Worm (Caenorhabditis elegans): ENCODE results near the gene C05D11.8.

The C05D11.8 gene

DNA sequence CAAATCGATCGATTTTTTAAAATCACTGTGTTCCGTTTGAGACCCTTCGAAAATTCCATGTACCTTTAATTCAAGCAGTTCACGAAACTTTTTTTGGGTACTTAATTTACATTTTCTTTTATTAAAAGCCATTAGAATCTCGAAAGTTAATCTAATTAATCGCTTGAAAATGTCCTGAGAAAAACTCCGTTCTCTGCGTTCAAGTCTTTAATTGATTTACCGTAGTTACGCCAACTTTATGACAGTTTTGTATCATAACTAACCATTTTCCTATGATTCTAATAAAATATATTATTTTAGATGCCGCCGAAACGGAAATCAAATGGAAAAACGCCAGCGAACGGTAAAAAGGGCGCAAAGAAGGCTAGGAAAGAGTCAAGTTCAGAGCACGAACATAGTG, 27.1 kb upstream of the C05D11.8 start, which contains the start of gene jhdm-1:
TSS of gene jhdm-1 (plus strand) at position 301 of the 400 bp plus-strand sequence.
- no peak for TF ChIP-seq alr-1 (tag; optimal IDR thresholded peaks at IDR 0.05; ENCODE audit: borderline replicate concordance)
- TF ChIP-seq ets-5 (GFP tag; IDR thresholded peaks at IDR 0.05), result no peak
- no peak for TF ChIP-seq nhr-90 (tag; optimal IDR thresholded peaks at IDR 0.05; ENCODE audit: poor library complexity)
- TF ChIP-seq Y116A8C.19 (tag; optimal IDR thresholded peaks at IDR 0.05; ENCODE audit: borderline replicate concordance), result no peak
- no peak for TF ChIP-seq tbx-2 (tag; optimal IDR thresholded peaks at IDR 0.05)
- no peak for TF ChIP-seq jun-1 (tag; optimal IDR thresholded peaks at IDR 0.05)
- no peak for TF ChIP-seq unc-130 (tag; optimal IDR thresholded peaks at IDR 0.05)
- TF ChIP-seq dpl-1 (GFP tag; optimal IDR thresholded peaks at IDR 0.05), result no peak
- TF ChIP-seq zag-1 (tag; optimal IDR thresholded peaks at IDR 0.05), result no peak
- no peak for TF ChIP-seq unc-62 (GFP tag; optimal IDR thresholded peaks at IDR 0.05)
- TF ChIP-seq xbp-1 (tag; optimal IDR thresholded peaks at IDR 0.05), result no peak
- TF ChIP-seq dsc-1 (tag; optimal IDR thresholded peaks at IDR 0.05), result no peak
- no peak for TF ChIP-seq efl-3 (GFP tag; optimal IDR thresholded peaks at IDR 0.05)
- no peak for TF ChIP-seq nhr-84 (tag; optimal IDR thresholded peaks at IDR 0.05)
- TF ChIP-seq nhr-12 (tag; optimal IDR thresholded peaks at IDR 0.05), result no peak
- no peak for TF ChIP-seq ces-1 (GFP tag; optimal IDR thresholded peaks at IDR 0.05)
- no peak for TF ChIP-seq nhr-77 (tag; optimal IDR thresholded peaks at IDR 0.05)
- no peak for TF ChIP-seq aha-1 (tag; optimal IDR thresholded peaks at IDR 0.05)

DNA sequence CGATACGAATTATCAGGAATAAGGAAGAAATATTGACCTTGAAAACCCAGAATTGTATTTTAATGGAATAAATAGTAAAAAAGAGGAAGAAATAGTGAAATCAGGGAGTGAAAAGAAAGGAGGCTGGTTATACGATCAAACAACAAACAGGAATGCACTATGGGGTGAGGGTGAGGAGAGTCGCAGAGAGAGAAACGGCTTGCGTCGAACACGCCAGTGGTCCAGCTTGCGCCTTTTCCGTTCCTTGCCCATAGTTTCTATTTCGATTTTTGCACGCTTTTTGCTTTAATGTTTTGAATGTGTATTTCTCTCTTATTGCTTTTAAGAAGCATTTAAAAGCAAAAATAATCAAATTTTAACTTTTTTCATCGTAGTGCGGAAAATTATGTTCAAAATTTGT, 26.6 kb upstream of the C05D11.8 start:
- TF ChIP-seq aly-2 (tag; optimal IDR thresholded peaks at IDR 0.05), result peak; percentile 43
- peak; percentile 78 for TF ChIP-seq nhr-19 (GFP tag; conservative IDR thresholded peaks at IDR 0.05)
- peak; percentile 92 for TF ChIP-seq lin-14 (GFP tag; optimal IDR thresholded peaks at IDR 0.05)
- TF ChIP-seq egl-13 (tag; optimal IDR thresholded peaks at IDR 0.05), result no peak
- TF ChIP-seq nhr-28 (tag; optimal IDR thresholded peaks at IDR 0.05), result no peak
- TF ChIP-seq hlh-4 (tag; optimal IDR thresholded peaks at IDR 0.05), result no peak
- no peak for TF ChIP-seq unc-98 (GFP tag; IDR thresholded peaks at IDR 0.05)
- peak; percentile 75 for TF ChIP-seq fkh-8 (tag; optimal IDR thresholded peaks at IDR 0.05)
- TF ChIP-seq C16A3.4 (tag; optimal IDR thresholded peaks at IDR 0.05), result peak; percentile 92
- peak; percentile 11 for TF ChIP-seq zag-1 (tag; optimal IDR thresholded peaks at IDR 0.05)
- peak; percentile 18 for TF ChIP-seq fkh-10 (GFP tag; optimal IDR thresholded peaks at IDR 0.05)
- TF ChIP-seq sup-37 (GFP tag; optimal IDR thresholded peaks at IDR 0.05), result no peak
- TF ChIP-seq snpc-4 (tag; optimal IDR thresholded peaks at IDR 0.05), result no peak
- peak; percentile 7 for TF ChIP-seq mef-2 (tag; optimal IDR thresholded peaks at IDR 0.05)
- peak; percentile 82 for TF ChIP-seq lin-13 (GFP tag; optimal IDR thresholded peaks at IDR 0.05)
- no peak for TF ChIP-seq pax-3 (tag; optimal IDR thresholded peaks at IDR 0.05)
- TF ChIP-seq xbp-1 (tag; optimal IDR thresholded peaks at IDR 0.05), result peak; percentile 65
- TF ChIP-seq F16B12.6 (tag; optimal IDR thresholded peaks at IDR 0.05), result peak; percentile 55
- no peak for TF ChIP-seq sptf-1 (tag; optimal IDR thresholded peaks at IDR 0.05)
- TF ChIP-seq egl-27 (tag; optimal IDR thresholded peaks at IDR 0.05), result no peak
- TF ChIP-seq mdl-1 (tag; optimal IDR thresholded peaks at IDR 0.05), result peak in 1 of 2 experiments; percentile 58
- no peak for TF ChIP-seq nhr-12 (tag; optimal IDR thresholded peaks at IDR 0.05)
- TF ChIP-seq efl-1 (optimal IDR thresholded peaks at IDR 0.05), result peak; percentile 84 to 89
- peak; percentile 72 to 97 for TF ChIP-seq efl-1 (GFP tag; optimal IDR thresholded peaks at IDR 0.05 in 1 of 2)
- peak; percentile 85 for TF ChIP-seq nhr-71 (tag; optimal IDR thresholded peaks at IDR 0.05)
- no peak for TF ChIP-seq unc-62 (GFP tag; optimal IDR thresholded peaks at IDR 0.05)
- TF ChIP-seq ceh-82 (tag; optimal IDR thresholded peaks at IDR 0.05), result peak; percentile 50 to 88 (median 73)
- peak; percentile 86 for TF ChIP-seq snu-23 (GFP tag; optimal IDR thresholded peaks at IDR 0.05)
- no peak for TF ChIP-seq sox-4 (tag; optimal IDR thresholded peaks at IDR 0.05)
- no peak for TF ChIP-seq elt-2 (tag; optimal IDR thresholded peaks at IDR 0.05)
- TF ChIP-seq lsy-2 (tag; optimal IDR thresholded peaks at IDR 0.05), result peak; percentile 86 to 92
- TF ChIP-seq ama-1 (optimal IDR thresholded peaks at IDR 0.05), result no peak
- TF ChIP-seq nhr-237 (tag; optimal IDR thresholded peaks at IDR 0.05), result no peak
- TF ChIP-seq hlh-17 (GFP tag; optimal IDR thresholded peaks at IDR 0.05; ENCODE audit: borderline replicate concordance), result no peak
- no peak for TF ChIP-seq pqm-1 (tag; optimal IDR thresholded peaks at IDR 0.05)
- no peak for TF ChIP-seq ceh-90 (tag; optimal IDR thresholded peaks at IDR 0.05)
- no peak for TF ChIP-seq ets-5 (GFP tag; IDR thresholded peaks at IDR 0.05)
- TF ChIP-seq rnt-1 (tag; optimal IDR thresholded peaks at IDR 0.05), result peak; percentile 83
- TF ChIP-seq vab-15 (tag; optimal IDR thresholded peaks at IDR 0.05), result no peak

Measured in whole organism, L1 larva.